Fruit fly (Drosophila melanogaster): ENCODE measurements around the gene Pgant6.
A peak's percentile ranks its signal among the peaks of the same experiment; 100 is the strongest.

The Pgant6 gene

DNA sequence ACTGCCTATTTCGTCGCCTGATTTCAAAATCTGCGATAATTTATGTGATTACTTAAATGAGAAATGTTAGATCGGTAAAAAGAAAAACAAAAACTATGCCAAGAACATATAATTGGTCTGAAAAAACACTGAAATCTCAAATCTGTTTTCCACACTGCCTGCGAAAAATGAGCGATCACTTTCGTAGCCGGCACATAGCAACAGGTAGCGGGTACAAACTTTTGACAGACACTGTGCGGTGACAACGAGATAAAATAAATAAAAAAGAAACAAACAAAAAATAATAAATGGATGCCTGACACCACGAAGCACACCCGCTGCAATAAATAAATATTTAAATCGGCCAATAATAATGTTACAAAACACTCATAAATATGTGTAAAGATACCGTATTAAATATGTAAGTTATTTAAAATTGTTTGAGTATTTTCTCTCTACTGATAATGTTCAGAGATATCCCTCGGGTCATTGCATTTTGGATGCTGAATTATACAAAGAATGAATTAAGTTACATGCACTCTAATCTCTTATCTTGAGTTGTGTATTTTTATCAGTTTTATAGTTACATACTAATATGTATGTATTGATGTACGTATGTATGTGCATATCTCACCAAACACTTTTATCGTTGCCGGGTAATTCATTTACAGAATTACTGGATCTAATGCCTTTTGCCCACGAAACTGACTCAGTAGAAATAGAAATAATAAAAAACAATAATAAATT lies 16.9 kb upstream of the Pgant6 start (continued):
- TF ChIP-seq tin (GFP tag; optimal IDR thresholded peaks at IDR 0.05): peak; percentile 25
- no peak for TF ChIP-seq Sry-β (GFP tag; optimal IDR thresholded peaks at IDR 0.05)
- no peak for TF ChIP-seq CG1832 (GFP tag; optimal IDR thresholded peaks at IDR 0.05)
- TF ChIP-seq CG12104 (GFP tag; optimal IDR thresholded peaks at IDR 0.05): no peak
- no peak for TF ChIP-seq fd3F (GFP tag; optimal IDR thresholded peaks at IDR 0.05)
- no peak for TF ChIP-seq sna (GFP tag; IDR thresholded peaks at IDR 0.05; ENCODE audit: partially characterized antibody)
- no peak for TF ChIP-seq org-1 (GFP tag; optimal IDR thresholded peaks at IDR 0.05)
- TF ChIP-seq CG4360 (GFP tag; IDR thresholded peaks at IDR 0.05): peak; percentile 19; the same call in 1 of the 2 replicates
- TF ChIP-seq CG6175 (GFP tag; IDR thresholded peaks at IDR 0.05): no peak
- no peak for TF ChIP-seq trh (GFP tag; optimal IDR thresholded peaks at IDR 0.05)
- TF ChIP-seq CG2120 (GFP tag; optimal IDR thresholded peaks at IDR 0.05): peak; percentile 0
- no peak for TF ChIP-seq HmgD (GFP tag; optimal IDR thresholded peaks at IDR 0.05)
- no peak for TF ChIP-seq CG11398 (GFP tag; optimal IDR thresholded peaks at IDR 0.05)
- TF ChIP-seq hkb (optimal IDR thresholded peaks at IDR 0.05): no peak
- TF ChIP-seq hkb (GFP tag; IDR thresholded peaks at IDR 0.05): 0 out of 2 replicates have a peak, but pooled peaks have one; percentile 22
- TF ChIP-seq row (GFP tag; IDR thresholded peaks at IDR 0.05): peak; percentile 69
- TF ChIP-seq CG2889 (GFP tag; IDR thresholded peaks at IDR 0.05): no peak
- TF ChIP-seq br (optimal IDR thresholded peaks at IDR 0.05): no peak
- TF ChIP-seq Ravus (GFP tag; IDR thresholded peaks at IDR 0.05): no peak
- peak; percentile 26 for TF ChIP-seq CG12391 (tag; optimal IDR thresholded peaks at IDR 0.05)
- no peak for TF ChIP-seq CG16863 (GFP tag; optimal IDR thresholded peaks at IDR 0.05)
- no peak for TF ChIP-seq Hr51 (GFP tag; optimal IDR thresholded peaks at IDR 0.05)
- TF ChIP-seq twi (tag; optimal IDR thresholded peaks at IDR 0.05): no peak
- TF ChIP-seq CG12236 (GFP tag; optimal IDR thresholded peaks at IDR 0.05): no peak
- TF ChIP-seq Hmx (GFP tag; optimal IDR thresholded peaks at IDR 0.05): no peak
- peak; percentile 94 for TF ChIP-seq Ets65A (GFP tag)
- TF ChIP-seq cwo (GFP tag; optimal IDR thresholded peaks at IDR 0.05): no peak
- TF ChIP-seq slbo (GFP tag; IDR thresholded peaks at IDR 0.05): peak; percentile 64
- TF ChIP-seq grn (GFP tag; optimal IDR thresholded peaks at IDR 0.05): no peak
- no peak for TF ChIP-seq toy (GFP tag; IDR thresholded peaks at IDR 0.05)
- TF ChIP-seq Dad (GFP tag; optimal IDR thresholded peaks at IDR 0.05): no peak
- TF ChIP-seq prd (optimal IDR thresholded peaks at IDR 0.05): no peak
- peak; percentile 47; the same call in 2 of the 3 replicates for TF ChIP-seq prd (GFP tag; IDR thresholded peaks at IDR 0.05)
- no peak for TF ChIP-seq CG12659 (GFP tag; optimal IDR thresholded peaks at IDR 0.05)
- no peak for TF ChIP-seq CG15479 (GFP tag; optimal IDR thresholded peaks at IDR 0.05)
- TF ChIP-seq Atf6 (GFP tag; IDR thresholded peaks at IDR 0.05): 0 out of 2 replicates have a peak, but pooled peaks have one; percentile 12
- TF ChIP-seq CG10959 (GFP tag; IDR thresholded peaks at IDR 0.05): no peak
- no peak for TF ChIP-seq CG12744 (GFP tag; optimal IDR thresholded peaks at IDR 0.05)
- TF ChIP-seq CoRest (tag; optimal IDR thresholded peaks at IDR 0.05): no peak
- TF ChIP-seq tgo (GFP tag; IDR thresholded peaks at IDR 0.05): peak; percentile 33; the same call in 2 of the 3 replicates
- no peak for TF ChIP-seq H15 (GFP tag; IDR thresholded peaks at IDR 0.05)
- TF ChIP-seq Xrp1 (GFP tag; IDR thresholded peaks at IDR 0.05): peak; percentile 9; the same call in 1 of the 2 replicates
- TF ChIP-seq BEAF-32 (GFP tag; optimal IDR thresholded peaks at IDR 0.05): no peak
- TF ChIP-seq ham (GFP tag; IDR thresholded peaks at IDR 0.05): no peak
- no peak for TF ChIP-seq Mes4 (GFP tag; optimal IDR thresholded peaks at IDR 0.05)
- TF ChIP-seq nmo (GFP tag; optimal IDR thresholded peaks at IDR 0.05): no peak
- TF ChIP-seq Hsf (GFP tag; optimal IDR thresholded peaks at IDR 0.05): no peak
- TF ChIP-seq Dbx (GFP tag; IDR thresholded peaks at IDR 0.05): no peak
- TF ChIP-seq hb (GFP tag; IDR thresholded peaks at IDR 0.05; ENCODE audit: partially characterized antibody): no peak
- TF ChIP-seq CG43689 (GFP tag; IDR thresholded peaks at IDR 0.05): no peak
- TF ChIP-seq CG10462 (GFP tag; optimal IDR thresholded peaks at IDR 0.05): no peak
- TF ChIP-seq Side (GFP tag; optimal IDR thresholded peaks at IDR 0.05): no peak

Measured in whole organism, embryonic.